Fruit fly (Drosophila melanogaster): Measurements from ENCODE around the gene Gel.

- TF ChIP-seq CG14655 (GFP tag; optimal IDR thresholded peaks at IDR 0.05) (no peak), CG9948 (tag; optimal IDR thresholded peaks at IDR 0.05) (no peak), gl (tag; optimal IDR thresholded peaks at IDR 0.05) (no peak), Ets98B (GFP tag; IDR thresholded peaks at IDR 0.05) (no peak), fd96Ca (GFP tag; IDR thresholded peaks at IDR 0.05) (no peak), CG8159 (tag; optimal IDR thresholded peaks at IDR 0.05) (no peak), CG10348 (GFP tag; IDR thresholded peaks at IDR 0.05) (no peak), EcR (GFP tag; optimal IDR thresholded peaks at IDR 0.05) (no peak), CG32121 (GFP tag; IDR thresholded peaks at IDR 0.05) (no peak), Pif1B (GFP tag; optimal IDR thresholded peaks at IDR 0.05) (no peak), Snoo (tag; optimal IDR thresholded peaks at IDR 0.05) (no peak)
These were observed 17.9 kb downstream of the Gel start, which contains the start of gene CG14644 for dm6 chr3R:4252943-4253342.

Data from whole organism, pupa.